Worm (Caenorhabditis elegans): ENCODE data around the gene rps-12.

The rps-12 gene

ce11 chrIII:5711242-5711641 lies 32.1 kb downstream of the rps-12 start, which contains the start of gene rbm-26:
Gene rbm-26 (plus strand): TSS chrIII:5711542.
- no peak for TF ChIP-seq aly-2 (tag; optimal IDR thresholded peaks at IDR 0.05)
- TF ChIP-seq pha-4 (tag; optimal IDR thresholded peaks at IDR 0.05), result peak; percentile 8

- TF ChIP-seq pqm-1 (tag; optimal IDR thresholded peaks at IDR 0.05), result no peak
- no peak for TF ChIP-seq nhr-67 (tag; optimal IDR thresholded peaks at IDR 0.05)
- TF ChIP-seq ztf-11 (tag; optimal IDR thresholded peaks at IDR 0.05), result no peak
- TF ChIP-seq nhr-76 (tag; optimal IDR thresholded peaks at IDR 0.05), result no peak
- TF ChIP-seq nhr-12 (tag; optimal IDR thresholded peaks at IDR 0.05), result no peak
- no peak for TF ChIP-seq lin-15B (tag; optimal IDR thresholded peaks at IDR 0.05)
- TF ChIP-seq zag-1 (tag; optimal IDR thresholded peaks at IDR 0.05), result no peak
- no peak for TF ChIP-seq elt-1 (tag; optimal IDR thresholded peaks at IDR 0.05)
- TF ChIP-seq ztf-4 (tag; optimal IDR thresholded peaks at IDR 0.05), result no peak
- no peak for TF ChIP-seq fkh-10 (GFP tag; optimal IDR thresholded peaks at IDR 0.05)
- TF ChIP-seq nhr-23 (tag; optimal IDR thresholded peaks at IDR 0.05), result no peak
- TF ChIP-seq ceh-82 (tag; optimal IDR thresholded peaks at IDR 0.05), result no peak
Observed at ce11 chrIII:5711881-5712643, 33.0 kb downstream of the rps-12 start.

DNA sequence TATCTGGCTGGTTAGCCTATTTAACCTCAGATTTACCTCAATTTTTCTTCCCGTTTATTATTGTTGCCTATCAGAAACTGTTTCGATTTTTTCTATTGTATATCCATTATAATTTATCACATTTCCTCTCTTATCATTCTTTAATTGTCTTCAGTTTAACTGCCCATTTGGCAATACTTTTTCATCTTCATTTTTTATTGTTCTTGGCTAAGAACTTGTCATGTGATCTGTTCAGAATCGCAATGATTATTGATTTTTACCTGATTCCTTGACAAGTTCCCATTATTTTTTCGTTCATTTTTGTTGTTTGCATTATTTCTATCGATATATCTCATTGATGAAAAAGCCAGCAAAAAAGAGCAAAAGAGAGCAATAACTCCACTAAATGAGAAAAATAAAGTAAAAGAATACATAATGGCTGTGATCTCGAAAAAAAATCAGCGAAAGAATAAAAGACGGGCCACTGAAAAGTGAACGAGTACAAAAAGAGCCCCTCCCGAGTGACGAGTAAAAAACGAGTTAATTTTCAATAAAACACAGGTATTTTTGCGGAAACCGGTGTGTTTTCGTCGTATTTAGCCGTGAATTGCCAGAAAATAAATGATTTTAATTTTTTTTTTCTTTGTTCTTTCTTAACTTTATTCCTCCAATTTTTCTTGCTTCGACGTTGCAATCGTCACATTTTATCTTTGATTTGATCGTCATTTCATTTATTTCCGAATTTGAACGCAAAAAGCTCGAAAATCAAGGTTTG lies 35.3 kb downstream of the rps-12 start, which contains the start of gene arf-1:
Gene arf-1 (plus strand): TSS at position 657 of the 754 bp plus-strand sequence.
- TF ChIP-seq elt-3 (tag; optimal IDR thresholded peaks at IDR 0.05) (no peak), elt-2 (tag; optimal IDR thresholded peaks at IDR 0.05) (peak; percentile 17), nhr-237 (tag; optimal IDR thresholded peaks at IDR 0.05) (no peak), nhr-77 (tag; optimal IDR thresholded peaks at IDR 0.05) (peak; percentile 54)

DNA sequence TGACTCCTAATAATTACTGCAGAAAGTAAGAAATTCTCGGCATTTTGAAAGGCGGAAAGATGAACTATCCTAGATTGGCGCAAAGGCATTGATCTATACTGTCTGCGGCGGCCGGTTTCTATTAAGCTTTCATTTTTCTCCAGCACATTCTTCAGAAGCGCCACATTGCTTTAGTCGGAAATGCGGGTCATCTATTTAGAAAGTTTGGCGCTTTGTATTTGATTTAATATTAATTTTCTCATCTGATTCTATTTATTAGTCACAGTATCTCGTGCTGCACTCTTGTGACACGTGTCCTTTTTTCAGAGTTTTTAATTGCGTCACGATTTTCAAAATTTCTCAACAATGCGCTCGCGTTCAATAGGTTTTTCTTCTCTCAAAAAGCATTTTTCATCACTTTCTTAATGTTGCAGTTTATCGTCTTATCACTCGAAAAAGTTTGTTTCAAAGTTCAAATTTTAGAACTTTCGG lies 35.9 kb downstream of the rps-12 start:
- TF ChIP-seq fos-1 (tag; optimal IDR thresholded peaks at IDR 0.05) (no peak), nhr-43 (tag; optimal IDR thresholded peaks at IDR 0.05; ENCODE audit: poor library complexity, severe bottlenecking) (peak; percentile 76), ztf-4 (tag; optimal IDR thresholded peaks at IDR 0.05) (peak; percentile 55), daf-12 (tag; optimal IDR thresholded peaks at IDR 0.05) (no peak), ama-1 (optimal IDR thresholded peaks at IDR 0.05) (peak; percentile 59)

- TF ChIP-seq nfya-1 (tag; optimal IDR thresholded peaks at IDR 0.05; ENCODE audit: insufficient read depth) (peak; percentile 90), jun-1 (tag; optimal IDR thresholded peaks at IDR 0.05) (peak; percentile 78), nhr-25 (tag; optimal IDR thresholded peaks at IDR 0.05) (peak; percentile 75), hmg-11 (tag; optimal IDR thresholded peaks at IDR 0.05) (peak; percentile 88), fkh-10 (GFP tag; optimal IDR thresholded peaks at IDR 0.05) (no peak), nhr-76 (tag; optimal IDR thresholded peaks at IDR 0.05) (no peak), ZK546.5 (tag; optimal IDR thresholded peaks at IDR 0.05) (no peak), nhr-43 (tag; optimal IDR thresholded peaks at IDR 0.05; ENCODE audit: poor library complexity, severe bottlenecking) (no peak), ztf-11 (tag; optimal IDR thresholded peaks at IDR 0.05) (no peak), ceh-9 (tag; optimal IDR thresholded peaks at IDR 0.05) (no peak), daf-12 (tag; optimal IDR thresholded peaks at IDR 0.05) (no peak), pha-4 (tag; optimal IDR thresholded peaks at IDR 0.05) (peak; percentile 78), fos-1 (tag; optimal IDR thresholded peaks at IDR 0.05) (no peak), nhr-12 (tag; optimal IDR thresholded peaks at IDR 0.05) (no peak), pqm-1 (tag; optimal IDR thresholded peaks at IDR 0.05) (no peak), zag-1 (tag; optimal IDR thresholded peaks at IDR 0.05) (no peak), lin-15B (tag; optimal IDR thresholded peaks at IDR 0.05) (peak; percentile 70), ceh-82 (tag; optimal IDR thresholded peaks at IDR 0.05) (no peak), lsy-12 (tag; optimal IDR thresholded peaks at IDR 0.05) (no peak), unc-39 (tag; optimal IDR thresholded peaks at IDR 0.05) (no peak), elt-2 (tag; optimal IDR thresholded peaks at IDR 0.05) (peak; percentile 63), sea-2 (GFP tag; optimal IDR thresholded peaks at IDR 0.05) (no peak), nhr-237 (tag; optimal IDR thresholded peaks at IDR 0.05) (no peak), aly-2 (tag; optimal IDR thresholded peaks at IDR 0.05) (no peak), eor-1 (tag; optimal IDR thresholded peaks at IDR 0.05) (no peak), snpc-4 (tag; optimal IDR thresholded peaks at IDR 0.05) (peak; percentile 89), elt-1 (tag; optimal IDR thresholded peaks at IDR 0.05) (no peak), lin-39 (tag; optimal IDR thresholded peaks at IDR 0.05) (peak; percentile 88), ztf-4 (tag; optimal IDR thresholded peaks at IDR 0.05) (no peak), egl-5 (tag; optimal IDR thresholded peaks at IDR 0.05) (no peak), nhr-23 (tag; optimal IDR thresholded peaks at IDR 0.05) (peak; percentile 63), nhr-11 (tag; optimal IDR thresholded peaks at IDR 0.05) (no peak), mml-1 (tag; optimal IDR thresholded peaks at IDR 0.05) (no peak), skn-1 (tag; optimal IDR thresholded peaks at IDR 0.05) (peak; percentile 24), mdl-1 (tag; optimal IDR thresholded peaks at IDR 0.05) (peak; percentile 32), ceh-16 (tag; optimal IDR thresholded peaks at IDR 0.05) (no peak)
Observed at ce11 chrIII:5715467-5715866, 36.4 kb downstream of the rps-12 start.

All from whole organism, L3 larva.